Worm (Caenorhabditis elegans): ENCODE data around the gene nhr-30.

Gene nhr-30

DNA sequence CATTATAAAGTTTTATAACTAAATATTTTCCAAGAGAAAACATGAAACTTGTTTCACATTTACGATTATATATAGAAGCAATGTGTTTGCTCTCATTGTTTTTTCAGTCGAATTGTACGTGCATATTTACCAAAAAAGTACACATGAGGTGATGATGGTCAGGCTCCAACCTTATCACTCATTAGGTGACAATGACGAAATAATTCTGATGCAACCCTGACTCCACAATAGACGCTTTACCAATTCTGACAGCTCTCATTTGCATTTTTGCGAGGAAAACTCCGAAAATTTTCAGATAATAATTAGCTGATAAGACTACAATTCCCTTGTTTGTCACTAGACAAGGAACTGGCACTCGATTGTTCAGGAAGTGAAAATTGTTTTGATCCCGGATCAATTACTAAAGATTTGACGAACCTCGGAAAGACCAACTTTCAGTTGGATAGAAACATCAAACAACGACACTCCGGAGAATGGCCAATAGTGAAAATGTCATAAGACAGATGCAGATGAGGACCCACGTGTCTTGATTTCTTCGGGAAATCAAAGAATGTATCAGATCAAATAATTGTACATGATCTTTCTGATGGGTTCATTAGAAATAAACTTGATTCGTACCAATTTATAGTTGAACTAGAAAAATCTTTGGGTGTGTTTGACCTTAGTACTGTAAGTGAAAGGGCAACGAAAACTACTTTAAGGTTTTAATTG is 34.0 kb downstream of the nhr-30 start (continued):
- TF ChIP-seq C06A6.2 (GFP tag; conservative IDR thresholded peaks at IDR 0.05) (no peak), athp-1 (tag; optimal IDR thresholded peaks at IDR 0.05) (no peak), F49E8.2 (tag; optimal IDR thresholded peaks at IDR 0.05; ENCODE audit: insufficient read depth) (no peak), dox-1 (GFP tag; IDR thresholded peaks at IDR 0.05) (peak; percentile 49; the same call in 1 of the 2 replicates), ztf-28 (GFP tag; IDR thresholded peaks at IDR 0.05) (no peak), lin-26 (GFP tag; IDR thresholded peaks at IDR 0.05) (no peak), attf-5 (GFP tag; optimal IDR thresholded peaks at IDR 0.05) (peak; percentile 29), C17E4.6 (GFP tag; IDR thresholded peaks at IDR 0.05) (no peak), Y67H2A.10 (GFP tag; conservative IDR thresholded peaks at IDR 0.05) (no peak), sdz-38 (tag; optimal IDR thresholded peaks at IDR 0.05) (no peak), tbx-9 (tag; optimal IDR thresholded peaks at IDR 0.05; ENCODE audit: borderline replicate concordance) (no peak), tbp1 (GFP tag; optimal IDR thresholded peaks at IDR 0.05) (no peak), madf-8 (GFP tag; conservative IDR thresholded peaks at IDR 0.05) (no peak), mcd-1 (GFP tag; IDR thresholded peaks at IDR 0.05) (no peak), nhr-80 (tag; optimal IDR thresholded peaks at IDR 0.05) (peak; percentile 88), unc-62 (GFP tag; optimal IDR thresholded peaks at IDR 0.05) (peak; percentile 19), snpc-1.3 (tag; optimal IDR thresholded peaks at IDR 0.05; ENCODE audit: insufficient read depth) (no peak), F10E7.11 (tag; optimal IDR thresholded peaks at IDR 0.05) (no peak), dpff-1 (tag; optimal IDR thresholded peaks at IDR 0.05) (no peak), cebp-1 (GFP tag; IDR thresholded peaks at IDR 0.05) (no peak), cebp-1 (tag; optimal IDR thresholded peaks at IDR 0.05) (peak; percentile 63), B0019.2 (GFP tag; conservative IDR thresholded peaks at IDR 0.05) (no peak)

DNA sequence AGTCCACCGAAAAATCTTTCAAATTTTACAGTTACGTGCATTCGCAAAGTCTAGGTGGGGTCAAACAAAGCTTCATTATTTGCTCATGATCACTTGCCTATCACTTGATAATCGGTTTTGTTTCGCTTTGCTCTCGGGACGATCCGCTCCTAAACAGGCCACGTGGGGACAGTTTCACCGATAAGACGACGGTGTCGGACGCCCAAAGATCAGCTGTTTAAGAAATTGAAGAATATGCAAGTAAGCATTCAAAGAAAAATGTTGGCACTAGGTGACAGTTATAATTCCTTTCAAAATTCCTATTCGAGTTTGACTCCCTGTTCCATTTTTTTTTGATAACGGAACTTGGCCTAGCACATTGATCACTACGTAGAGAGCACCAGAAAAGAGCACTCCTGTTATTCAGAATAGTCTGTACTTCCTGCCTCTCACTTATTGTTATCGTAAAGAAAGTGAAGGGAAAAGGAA is 35.0 kb downstream of the nhr-30 start:
- peak; percentile 99 for TF ChIP-seq nhr-80 (tag; optimal IDR thresholded peaks at IDR 0.05)
- no peak for TF ChIP-seq lir-1 (GFP tag; conservative IDR thresholded peaks at IDR 0.05)
- TF ChIP-seq mxl-1 (tag; optimal IDR thresholded peaks at IDR 0.05): no peak
- no peak for TF ChIP-seq pha-4 (tag; optimal IDR thresholded peaks at IDR 0.05)
- peak; percentile 37; the same call in 1 of the 2 replicates for TF ChIP-seq pbrm-1 (GFP tag; IDR thresholded peaks at IDR 0.05)
- TF ChIP-seq gei-17 (GFP tag; optimal IDR thresholded peaks at IDR 0.05): no peak
- no peak for TF ChIP-seq ama-1 (optimal IDR thresholded peaks at IDR 0.05)
- TF ChIP-seq ama-1 (GFP tag; optimal IDR thresholded peaks at IDR 0.05): no peak
- no peak for TF ChIP-seq egl-18 (GFP tag; IDR thresholded peaks at IDR 0.05)
- TF ChIP-seq zim-3 (tag; optimal IDR thresholded peaks at IDR 0.05): no peak
- no peak for TF ChIP-seq egrh-3 (GFP tag; IDR thresholded peaks at IDR 0.05)
- peak; percentile 21 for TF ChIP-seq lin-40 (tag; optimal IDR thresholded peaks at IDR 0.05)
- no peak for TF ChIP-seq nhr-179 (tag; optimal IDR thresholded peaks at IDR 0.05)
- TF ChIP-seq rpc-1 (optimal IDR thresholded peaks at IDR 0.05): no peak
- no peak for TF ChIP-seq rpc-1 (tag; optimal IDR thresholded peaks at IDR 0.05)
- no peak for TF ChIP-seq F57A8.1 (GFP tag; optimal IDR thresholded peaks at IDR 0.05)
- no peak for TF ChIP-seq F37B4.10 (GFP tag; IDR thresholded peaks at IDR 0.05)
- no peak for TF ChIP-seq ztf-3 (GFP tag; optimal IDR thresholded peaks at IDR 0.05)
- TF ChIP-seq zfh-2 (GFP tag; conservative IDR thresholded peaks at IDR 0.05): no peak
- no peak for TF ChIP-seq unc-130 (GFP tag; optimal IDR thresholded peaks at IDR 0.05)
- TF ChIP-seq lsl-1 (GFP tag; optimal IDR thresholded peaks at IDR 0.05): no peak
- TF ChIP-seq lag-1 (GFP tag; IDR thresholded peaks at IDR 0.05): no peak
- no peak for TF ChIP-seq ceh-79 (tag; optimal IDR thresholded peaks at IDR 0.05)
- no peak for TF ChIP-seq tbx-9 (tag; optimal IDR thresholded peaks at IDR 0.05; ENCODE audit: borderline replicate concordance)
- no peak for TF ChIP-seq attf-3 (GFP tag; conservative IDR thresholded peaks at IDR 0.05)
- no peak for TF ChIP-seq rec-8 (tag; optimal IDR thresholded peaks at IDR 0.05)
- no peak for TF ChIP-seq ztf-25 (GFP tag; IDR thresholded peaks at IDR 0.05)
- TF ChIP-seq lin-26 (GFP tag; IDR thresholded peaks at IDR 0.05): no peak
- peak; percentile 57 for TF ChIP-seq tlf-1 (GFP tag; optimal IDR thresholded peaks at IDR 0.05)
- TF ChIP-seq ceh-100 (GFP tag; IDR thresholded peaks at IDR 0.05): no peak
